Worm (Caenorhabditis elegans) whole organism, young adult: ENCODE measurements around the gene nspb-6.

ENCODE experiments used
- C17E4.6 ChIP-seq: fragments of 200-800 bp; sonication (Bioruptor generic); IDR thresholded peaks from 2 replicates; pipeline ENCODE4 v1.3.6; 2022; ENCODE audit warnings: missing genetic modification reagents, missing genetic modification characterization, missing compliant biosample characterization
- F22D6.2 ChIP-seq: sonication (generic microtip); optimal IDR thresholded peaks from 2 replicates; lab custom pipeline; 2016; ENCODE audit warnings: mild to moderate bottlenecking, missing genetic modification characterization, missing compliant biosample characterization
- F49E8.2 ChIP-seq: sonication (generic microtip); optimal IDR thresholded peaks from 3 replicates; lab custom pipeline; 2017; ENCODE audit warnings: missing genetic modification characterization, mild to moderate bottlenecking, missing compliant biosample characterization, antibody characterized with exemption, moderate library complexity; ENCODE audit not compliant: insufficient read depth
- K11D2.4 ChIP-seq: fragments of 200-800 bp; sonication (Bioruptor generic); IDR thresholded peaks from 2 replicates; pipeline ENCODE4 v1.3.6; 2022; ENCODE audit warnings: missing genetic modification reagents, missing genetic modification characterization, missing compliant biosample characterization
- Y53G8AR.9 ChIP-seq: fragments of 200-800 bp; sonication (Bioruptor generic); conservative IDR thresholded peaks from 2 replicates; pipeline ENCODE4 v1.3.6; 2022; ENCODE audit warnings: missing genetic modification reagents, missing genetic modification characterization, missing compliant biosample characterization
- ama-1 ChIP-seq, 3 experiments: fragments of 150-350 bp in 1 of 3; sonication (generic microtip) in 2 of 3; optimal IDR thresholded peaks; 2 replicates each; lab custom pipeline; 2014 to 2018; ENCODE audit warnings: missing biosample characterization in 2 of 3, missing genetic modification characterization in 2 of 3, missing genetic modification reagents in 2 of 3
- aptf-2 ChIP-seq: fragments of 200-800 bp; sonication (Bioruptor generic); conservative IDR thresholded peaks from 2 replicates; pipeline ENCODE4 v1.3.6; 2022; ENCODE audit warnings: missing genetic modification reagents, missing genetic modification characterization, missing compliant biosample characterization
- bed-1 ChIP-seq: fragments of 200-800 bp; sonication (Bioruptor generic); IDR thresholded peaks from 2 replicates; pipeline ENCODE4 v1.3.6; 2022; ENCODE audit warnings: missing genetic modification reagents, missing genetic modification characterization, missing compliant biosample characterization
- ceh-40 ChIP-seq: fragments of 200-800 bp; sonication (Bioruptor generic); IDR thresholded peaks from 2 replicates; pipeline ENCODE4 v1.3.6; 2022; ENCODE audit warnings: missing genetic modification characterization, missing compliant biosample characterization
- chd-7 ChIP-seq: sonication (generic microtip); optimal IDR thresholded peaks from 2 replicates; lab custom pipeline; 2016; ENCODE audit warnings: mild to moderate bottlenecking, missing genetic modification characterization, moderate library complexity, missing compliant biosample characterization
- dox-1 ChIP-seq: fragments of 200-800 bp; sonication (Bioruptor generic); IDR thresholded peaks from 2 replicates; pipeline ENCODE4 v1.3.6; 2022; ENCODE audit warnings: missing genetic modification reagents, missing genetic modification characterization, missing compliant biosample characterization
- dpl-1 ChIP-seq: fragments of 150-350 bp; optimal IDR thresholded peaks from 2 replicates; lab custom pipeline; 2014; ENCODE audit warnings: missing biosample characterization, missing genetic modification reagents, missing genetic modification characterization
- efl-1 ChIP-seq: fragments of 150-350 bp; optimal IDR thresholded peaks from 2 replicates; lab custom pipeline; 2014; ENCODE audit warnings: missing biosample characterization, missing genetic modification reagents, missing genetic modification characterization
- gei-17 ChIP-seq: fragments of 200-800 bp; sonication (Bioruptor generic); optimal IDR thresholded peaks from 2 replicates; lab custom pipeline; 2018; ENCODE audit warnings: mild to moderate bottlenecking, missing genetic modification characterization, missing compliant biosample characterization
- hlh-12 ChIP-seq: sonication (generic microtip); optimal IDR thresholded peaks from 2 replicates; lab custom pipeline; 2016; ENCODE audit warnings: missing genetic modification characterization, missing compliant biosample characterization
- hrde-1 ChIP-seq: sonication (generic microtip); optimal IDR thresholded peaks from 2 replicates; lab custom pipeline; 2016; ENCODE audit warnings: missing genetic modification characterization, mild to moderate bottlenecking, missing compliant biosample characterization, moderate library complexity, missing genotype, missing genetic modification reagents, borderline replicate concordance
- let-607 ChIP-seq, 2 experiments: fragments of 200-800 bp in 1 of 2; sonication (Bioruptor generic) in 1 of 2; sonication (generic microtip) in 1 of 2; optimal IDR thresholded peaks; 2 replicates each; lab custom pipeline; 2016 to 2018; ENCODE audit warnings: mild to moderate bottlenecking in 2 of 2, missing compliant biosample characterization in 2 of 2, missing genetic modification characterization in 2 of 2, moderate library complexity in 2 of 2, missing genotype in 1 of 2
- lsl-1 ChIP-seq: fragments of 200-800 bp; sonication (Bioruptor generic); optimal IDR thresholded peaks from 2 replicates; lab custom pipeline; 2018; ENCODE audit warnings: mild to moderate bottlenecking, missing genetic modification characterization, moderate library complexity, missing compliant biosample characterization
- lsy-27 ChIP-seq: sonication (generic microtip); optimal IDR thresholded peaks from 2 replicates; lab custom pipeline; 2017; ENCODE audit warnings: missing genetic modification characterization, mild to moderate bottlenecking, missing compliant biosample characterization, antibody characterized with exemption, missing genotype, borderline replicate concordance; ENCODE audit not compliant: insufficient read depth
- madf-6 ChIP-seq: fragments of 200-800 bp; sonication (Bioruptor generic); IDR thresholded peaks from 2 replicates; pipeline ENCODE4 v1.3.6; 2022; ENCODE audit warnings: missing genetic modification reagents, missing genetic modification characterization, missing compliant biosample characterization
- nfya-1 ChIP-seq: sonication (generic microtip); optimal IDR thresholded peaks from 2 replicates; lab custom pipeline; 2017; ENCODE audit warnings: antibody characterized with exemption, missing compliant biosample characterization, missing genetic modification characterization, borderline replicate concordance; ENCODE audit not compliant: insufficient read depth
- nfyb-1 ChIP-seq: fragments of 200-800 bp; sonication (Bioruptor generic); IDR thresholded peaks from 2 replicates; pipeline ENCODE4 v1.3.6; 2022; ENCODE audit warnings: missing genetic modification reagents, missing genetic modification characterization, missing compliant biosample characterization
- nhr-27 ChIP-seq: fragments of 200-800 bp; sonication (Bioruptor generic); optimal IDR thresholded peaks from 2 replicates; lab custom pipeline; 2018; ENCODE audit warnings: mild to moderate bottlenecking, missing genetic modification characterization, moderate library complexity, missing compliant biosample characterization
- pha-4 ChIP-seq: fragments of 150-350 bp; sonication (generic microtip); optimal IDR thresholded peaks from 2 replicates; lab custom pipeline; 2014; ENCODE audit warnings: missing biosample characterization, missing genetic modification reagents, missing genetic modification characterization
- rcor-1 ChIP-seq: fragments of 200-800 bp; sonication (Bioruptor generic); IDR thresholded peaks from 2 replicates; pipeline ENCODE4 v1.3.6; 2022; ENCODE audit warnings: missing genetic modification reagents, missing genetic modification characterization, missing compliant biosample characterization
- rec-8 ChIP-seq, 2 experiments: sonication (generic microtip); optimal IDR thresholded peaks; 2 replicates each; lab custom pipeline; 2016; ENCODE audit warnings: mild to moderate bottlenecking in 2 of 2, missing genetic modification characterization in 2 of 2, missing genetic modification reagents in 2 of 2, missing genotype in 2 of 2, missing biosample characterization in 1 of 2, missing compliant biosample characterization in 1 of 2, moderate library complexity in 1 of 2
- snpc-3.4 ChIP-seq: sonication (generic microtip); optimal IDR thresholded peaks from 2 replicates; lab custom pipeline; 2017; ENCODE audit warnings: missing genetic modification characterization, mild to moderate bottlenecking, missing compliant biosample characterization, antibody characterized with exemption, moderate library complexity, missing genotype, missing genetic modification reagents
- sptf-2 ChIP-seq: fragments of 200-800 bp; sonication (Bioruptor generic); optimal IDR thresholded peaks from 2 replicates; lab custom pipeline; 2018; ENCODE audit warnings: mild to moderate bottlenecking, missing genetic modification characterization, missing compliant biosample characterization
- xnd-1 ChIP-seq: sonication (generic microtip); optimal IDR thresholded peaks from 2 replicates; lab custom pipeline; 2016; ENCODE audit warnings: missing genotype, missing genetic modification reagents, missing genetic modification characterization, missing compliant biosample characterization
- zim-3 ChIP-seq: sonication (generic microtip); optimal IDR thresholded peaks from 2 replicates; lab custom pipeline; 2017; ENCODE audit warnings: mild to moderate bottlenecking, missing genetic modification characterization, moderate library complexity, missing compliant biosample characterization
- ztf-18 ChIP-seq: sonication (generic microtip); optimal IDR thresholded peaks from 2 replicates; lab custom pipeline; 2016; ENCODE audit warnings: missing genotype, mild to moderate bottlenecking, missing genetic modification characterization, missing compliant biosample characterization
- ztf-26 ChIP-seq: sonication (generic microtip); optimal IDR thresholded peaks from 2 replicates; lab custom pipeline; 2017; ENCODE audit warnings: missing genetic modification characterization, missing compliant biosample characterization
- ztf-6 ChIP-seq: fragments of 200-800 bp; sonication (Bioruptor generic); IDR thresholded peaks from 2 replicates; pipeline ENCODE4 v1.3.6; 2022; ENCODE audit warnings: missing genetic modification reagents, missing genetic modification characterization, missing compliant biosample characterization

Gene nspb-6

ce11 chrIV:5926643-5927042 is 31.4 kb downstream of the nspb-6 start:
- TF ChIP-seq snpc-3.4 (tag; lab: Kevin White, UChicago) (no peak), rec-8 (tag; optimal IDR thresholded peaks at IDR 0.05; lab: Kevin White, UChicago) (no peak), pha-4 (tag; lab: Kevin White, UChicago) (no peak), F49E8.2 (tag; lab: Kevin White, UChicago) (no peak), madf-6 (GFP tag; lab: Robert Waterston, UW) (no peak)
- TF ChIP-seq, all 124 proteins: peak for 0

ce11 chrIV:5927805-5928204 is 32.5 kb downstream of the nspb-6 start:
- TF ChIP-seq gei-17 (GFP tag; lab: Kevin White, UChicago) (no peak), K11D2.4 (GFP tag; lab: Robert Waterston, UW) (no peak), nfya-1 (tag; lab: Kevin White, UChicago) (no peak), chd-7 (tag; lab: Kevin White, UChicago) (no peak), ceh-40 (GFP tag; lab: Robert Waterston, UW) (no peak), hlh-12 (tag; lab: Kevin White, UChicago) (no peak), aptf-2 (no peak), bed-1 (no peak), xnd-1 (tag; lab: Kevin White, UChicago) (no peak), zim-3 (no peak), dox-1 (GFP tag; lab: Robert Waterston, UW) (no peak)
- TF ChIP-seq, all 124 proteins: peak for 0

ce11 chrIV:5928957-5929356 is 33.7 kb downstream of the nspb-6 start:
- TF ChIP-seq dpl-1 (GFP tag; lab: Kevin White, UChicago) (no peak), nhr-27 (tag; lab: Kevin White, UChicago) (no peak), ama-1 (optimal IDR thresholded peaks at IDR 0.05; lab: Kevin White, UChicago) (no peak), ama-1 (GFP tag; optimal IDR thresholded peaks at IDR 0.05; lab: Kevin White, UChicago) (no peak), F49E8.2 (tag; lab: Kevin White, UChicago) (no peak), nfyb-1 (GFP tag; lab: Robert Waterston, UW) (no peak), lsl-1 (no peak), Y53G8AR.9 (no peak), rcor-1 (no peak), lsy-27 (tag; lab: Kevin White, UChicago) (no peak), efl-1 (no peak), let-607 (tag; optimal IDR thresholded peaks at IDR 0.05; lab: Kevin White, UChicago) (no peak), ztf-6 (GFP tag; lab: Robert Waterston, UW) (no peak), aptf-2 (no peak), K11D2.4 (GFP tag; lab: Robert Waterston, UW) (no peak), nfya-1 (tag; lab: Kevin White, UChicago) (no peak)

- TF ChIP-seq hrde-1 (tag; lab: Kevin White, UChicago) (no peak), sptf-2 (GFP tag; lab: Kevin White, UChicago) (no peak), F22D6.2 (tag; lab: Kevin White, UChicago) (no peak), C17E4.6 (GFP tag; lab: Robert Waterston, UW) (no peak), aptf-2 (no peak), ztf-26 (tag; lab: Kevin White, UChicago) (no peak), ztf-18 (no peak)
These were observed 35.1 kb downstream of the nspb-6 start, which contains the start of gene lin-33 for ce11 chrIV:5930345-5930744. Gene lin-33 (plus strand): TSS chrIV:5930645.
